Fruit fly (Drosophila melanogaster) whole organism: Measurements from ENCODE around the gene CG33784.

Source experiments
- CG8478 ChIP-seq: fragments of >200 bp; optimal IDR thresholded peaks from 2 replicates; lab custom pipeline; 2018; ENCODE audit warnings: inconsistent platforms
- usp ChIP-seq: fragments of >200 bp; optimal IDR thresholded peaks from 2 replicates; lab custom pipeline; 2017; ENCODE audit warnings: missing biosample characterization, missing genetic modification characterization, mixed read lengths

DNA sequence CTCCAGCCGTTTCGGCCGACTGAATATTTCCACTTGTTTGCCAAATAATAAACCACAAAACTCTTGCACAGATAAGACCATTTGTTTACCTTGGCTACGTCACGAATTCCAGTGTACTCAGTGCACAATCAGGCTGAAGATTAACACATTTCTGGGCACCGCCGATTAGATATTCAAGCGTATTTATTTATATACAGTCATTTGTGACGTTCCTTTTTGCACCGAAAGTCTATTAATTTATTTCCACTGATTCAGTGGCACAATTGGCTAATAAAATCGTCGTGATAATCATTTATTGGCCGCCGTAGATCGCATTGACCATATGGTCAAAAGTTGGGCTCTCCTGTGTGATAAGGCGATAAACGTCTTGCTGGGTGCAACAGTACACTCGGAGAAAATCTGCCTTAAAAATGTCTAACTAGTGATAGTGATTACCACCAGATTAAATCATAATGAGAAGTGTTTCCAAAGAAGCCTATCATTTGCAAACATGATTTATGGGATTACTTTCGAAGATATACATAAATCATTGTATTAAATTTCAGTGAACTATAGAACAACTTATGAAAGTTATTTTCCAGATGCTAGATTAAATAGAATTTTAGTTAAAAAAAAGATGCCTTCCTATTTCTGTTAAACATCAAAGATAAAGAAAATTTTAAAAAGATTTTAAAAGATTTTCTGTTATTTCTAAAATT lies 13.3 kb upstream of the CG33784 start:
- TF ChIP-seq usp (GFP tag; lab: Kevin White, UChicago) (no peak), CG8478 (no peak)
